Worm (Caenorhabditis elegans): ENCODE results near the gene F46G10.1.

DNA sequence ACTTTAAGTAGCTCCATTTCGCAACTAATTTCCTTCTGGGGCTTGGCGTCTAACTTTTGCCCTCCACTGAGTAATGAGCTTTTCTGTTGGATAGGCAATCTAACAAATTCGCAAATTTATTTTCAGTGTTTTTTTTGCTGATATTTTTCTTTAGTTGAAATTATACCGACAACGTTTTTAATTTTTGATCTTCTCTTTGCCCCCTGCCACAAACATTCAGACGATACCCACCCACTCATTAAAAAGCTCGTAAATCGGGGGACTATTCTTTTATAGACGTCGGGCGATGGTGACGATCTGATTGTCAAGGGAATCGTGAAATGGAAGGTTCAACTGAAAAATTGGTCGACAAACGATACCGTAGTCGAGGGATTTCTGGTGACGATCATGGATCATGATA, 12.1 kb upstream of the F46G10.1 start:
- TF ChIP-seq swsn-7 (tag; optimal IDR thresholded peaks at IDR 0.05) (no peak), mep-1 (tag; optimal IDR thresholded peaks at IDR 0.05) (no peak), fkh-10 (GFP tag; optimal IDR thresholded peaks at IDR 0.05) (no peak), nhr-77 (tag; optimal IDR thresholded peaks at IDR 0.05) (no peak)
